Fruit fly (Drosophila melanogaster): ENCODE results near the gene CG15269.

The CG15269 gene

DNA sequence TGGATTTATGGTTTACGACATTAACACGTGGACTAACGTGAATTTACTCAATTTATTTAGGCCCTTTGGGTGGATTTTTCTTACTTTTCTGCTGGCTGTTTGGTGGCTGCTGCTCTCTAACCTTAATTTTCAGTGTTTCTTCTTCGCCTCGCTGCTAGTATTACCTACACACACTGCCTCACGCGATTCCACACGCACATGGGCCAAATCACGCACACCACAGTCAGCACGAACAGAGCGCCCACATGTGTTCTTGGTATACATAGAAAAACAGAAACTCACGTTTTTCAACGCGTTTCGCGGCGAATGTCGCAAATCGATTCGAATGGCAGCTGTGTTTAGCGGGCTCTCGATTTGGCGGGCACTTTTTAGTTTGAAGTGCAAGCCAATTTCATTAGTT, 41.4 kb upstream of the CG15269 start (continued):
- TF ChIP-seq CG1529 (GFP tag; optimal IDR thresholded peaks at IDR 0.05) (no peak), Sry-δ (GFP tag; optimal IDR thresholded peaks at IDR 0.05) (peak; percentile 74), esg (GFP tag; conservative IDR thresholded peaks at IDR 0.05) (no peak), HLHmδ (GFP tag; optimal IDR thresholded peaks at IDR 0.05) (peak; percentile 64), CG4282 (GFP tag; optimal IDR thresholded peaks at IDR 0.05) (no peak), CG6683 (GFP tag; optimal IDR thresholded peaks at IDR 0.05) (peak; percentile 19), CG10147 (GFP tag; optimal IDR thresholded peaks at IDR 0.05) (peak; percentile 52), CG10565 (GFP tag; optimal IDR thresholded peaks at IDR 0.05) (no peak), CG12942 (GFP tag; optimal IDR thresholded peaks at IDR 0.05) (no peak), CG12236 (GFP tag; optimal IDR thresholded peaks at IDR 0.05) (no peak), CG15011 (GFP tag; optimal IDR thresholded peaks at IDR 0.05) (no peak), CG17829 (tag; optimal IDR thresholded peaks at IDR 0.05) (peak; percentile 79), z (GFP tag; IDR thresholded peaks at IDR 0.05) (no peak), Ravus (GFP tag; IDR thresholded peaks at IDR 0.05) (no peak), knrl (GFP tag; IDR thresholded peaks at IDR 0.05; ENCODE audit: partially characterized antibody) (peak; percentile 88), Antp (GFP tag; optimal IDR thresholded peaks at IDR 0.05) (no peak), sc (optimal IDR thresholded peaks at IDR 0.05) (no peak), sc (GFP tag; optimal IDR thresholded peaks at IDR 0.05) (no peak), dysf (GFP tag; IDR thresholded peaks at IDR 0.05) (no peak), stc (GFP tag; IDR thresholded peaks at IDR 0.05) (peak; percentile 25; the same call in 1 of the 2 replicates), CG3995 (GFP tag; optimal IDR thresholded peaks at IDR 0.05) (peak; percentile 44), Mrtf (GFP tag; IDR thresholded peaks at IDR 0.05) (no peak), BEAF-32 (GFP tag; optimal IDR thresholded peaks at IDR 0.05) (peak; percentile 91), cato (GFP tag; optimal IDR thresholded peaks at IDR 0.05; ENCODE audit: borderline replicate concordance) (no peak), Max (GFP tag; optimal IDR thresholded peaks at IDR 0.05) (peak; percentile 98), Myb (GFP tag; optimal IDR thresholded peaks at IDR 0.05) (peak; percentile 27), twi (tag; optimal IDR thresholded peaks at IDR 0.05) (peak; percentile 98), Scr (GFP tag; IDR thresholded peaks at IDR 0.05; ENCODE audit: partially characterized antibody) (peak; percentile 75), ttk (GFP tag; IDR thresholded peaks at IDR 0.05) (no peak), cad (GFP tag; optimal IDR thresholded peaks at IDR 0.05) (no peak), CG31441 (GFP tag; IDR thresholded peaks at IDR 0.05) (0 out of 2 replicates have a peak, but pooled peaks have one; percentile 26), Oli (tag; optimal IDR thresholded peaks at IDR 0.05) (no peak), CG6813 (GFP tag; optimal IDR thresholded peaks at IDR 0.05) (no peak), CG17186 (GFP tag; optimal IDR thresholded peaks at IDR 0.05) (peak; percentile 79), CG4617 (GFP tag; optimal IDR thresholded peaks at IDR 0.05; ENCODE audit: borderline replicate concordance) (peak; percentile 33), CG3407 (GFP tag; optimal IDR thresholded peaks at IDR 0.05) (no peak), Six4 (GFP tag; optimal IDR thresholded peaks at IDR 0.05) (no peak), ERR (GFP tag; optimal IDR thresholded peaks at IDR 0.05) (peak; percentile 58), E2f1 (GFP tag; IDR thresholded peaks at IDR 0.05) (peak; percentile 25; the same call in 1 of the 2 replicates), gsb-n (tag; optimal IDR thresholded peaks at IDR 0.05) (peak; percentile 52), ftz-f1 (GFP tag; optimal IDR thresholded peaks at IDR 0.05) (peak; percentile 71), CG2889 (GFP tag; IDR thresholded peaks at IDR 0.05) (no peak), CG16813 (GFP tag; IDR thresholded peaks at IDR 0.05; ENCODE audit: partially characterized antibody) (peak; percentile 62), Kr (GFP tag; optimal IDR thresholded peaks at IDR 0.05) (no peak), CG5180 (GFP tag; optimal IDR thresholded peaks at IDR 0.05) (no peak), eve (GFP tag; optimal IDR thresholded peaks at IDR 0.05) (no peak), CG11093 (GFP tag; IDR thresholded peaks at IDR 0.05) (no peak), CG7357 (GFP tag; IDR thresholded peaks at IDR 0.05) (no peak), CG6654 (GFP tag; optimal IDR thresholded peaks at IDR 0.05) (no peak), kni (GFP tag; optimal IDR thresholded peaks at IDR 0.05) (peak; percentile 58), Opbp (GFP tag; IDR thresholded peaks at IDR 0.05; ENCODE audit: partially characterized antibody) (peak; percentile 91), h (optimal IDR thresholded peaks at IDR 0.05) (no peak)
